Worm (Caenorhabditis elegans): Measurements from ENCODE around the gene zipt-16.

zipt-16 gene

ce11 chrV:11515145-11515544 lies 52.3 kb downstream of the zipt-16 start:
- TF ChIP-seq ztf-23 (GFP tag; IDR thresholded peaks at IDR 0.05) (no peak), ztf-29 (GFP tag; IDR thresholded peaks at IDR 0.05) (no peak), cog-1 (tag; optimal IDR thresholded peaks at IDR 0.05) (no peak), T22C8.4 (GFP tag; IDR thresholded peaks at IDR 0.05) (no peak)

- TF ChIP-seq med-1 (GFP tag; optimal IDR thresholded peaks at IDR 0.05; ENCODE audit: insufficient read depth) (no peak), ztf-29 (GFP tag; IDR thresholded peaks at IDR 0.05) (no peak), ztf-23 (GFP tag; IDR thresholded peaks at IDR 0.05) (no peak), ref-1 (GFP tag; conservative IDR thresholded peaks at IDR 0.05) (no peak), tab-1 (GFP tag; IDR thresholded peaks at IDR 0.05) (no peak), flt-1 (GFP tag; IDR thresholded peaks at IDR 0.05) (no peak), klf-2 (GFP tag; conservative IDR thresholded peaks at IDR 0.05) (no peak), T22C8.4 (GFP tag; IDR thresholded peaks at IDR 0.05) (no peak), cog-1 (tag; optimal IDR thresholded peaks at IDR 0.05) (no peak)
Observed at ce11 chrV:11516141-11516591, 53.4 kb downstream of the zipt-16 start, which contains the start of gene sdz-8. TSS of gene sdz-8 (minus strand) at chrV:11516191.
